Fruit fly (Drosophila melanogaster) whole organism, embryonic: ENCODE measurements around the gene p-cup.

Source experiments
- Adf1 ChIP-seq: fragments of 200-800 bp; sonication (Bioruptor generic); IDR thresholded peaks from 2 replicates; pipeline ENCODE4 v1.3.6; 2022; ENCODE audit warnings: missing biosample characterization, missing genetic modification characterization
- Aef1 ChIP-seq: fragments of 200-800 bp; sonication (Bioruptor generic); IDR thresholded peaks from 3 replicates; pipeline ENCODE4 v1.3.6; 2022; ENCODE audit warnings: missing biosample characterization, missing genetic modification characterization
- Asciz ChIP-seq: fragments of 200-800 bp; sonication (Bioruptor generic); optimal IDR thresholded peaks from 2 replicates; lab custom pipeline; 2017; ENCODE audit warnings: missing biosample characterization, mild to moderate bottlenecking, missing genetic modification characterization, missing genetic modification reagents
- CG10366 ChIP-seq: fragments of 200-800 bp; sonication (Bioruptor generic); IDR thresholded peaks from 2 replicates; pipeline ENCODE4 v1.3.6; 2022; ENCODE audit warnings: missing biosample characterization, missing genetic modification characterization
- CG11504 ChIP-seq: fragments of 200-800 bp; sonication (Bioruptor generic); optimal IDR thresholded peaks from 3 replicates; lab custom pipeline; 2019; ENCODE audit warnings: missing biosample characterization, mild to moderate bottlenecking, missing genetic modification characterization, moderate library complexity
- CG11560 ChIP-seq: fragments of 200-800 bp; sonication (Bioruptor generic); IDR thresholded peaks from 3 replicates; pipeline ENCODE4 v1.3.6; 2022; ENCODE audit warnings: missing biosample characterization, missing genetic modification characterization
- CG12659 ChIP-seq: fragments of 200-800 bp; sonication (Bioruptor generic); optimal IDR thresholded peaks from 3 replicates; lab custom pipeline; 2017; ENCODE audit warnings: mild to moderate bottlenecking, missing biosample characterization, missing genetic modification reagents, missing genetic modification characterization
- CG13424 ChIP-seq: fragments of 200-800 bp; sonication (Bioruptor generic); optimal IDR thresholded peaks from 2 replicates; lab custom pipeline; 2019; ENCODE audit warnings: missing biosample characterization, mild to moderate bottlenecking, missing genetic modification characterization, moderate library complexity
- CG17359 ChIP-seq: fragments of 200-800 bp; sonication (Bioruptor generic); optimal IDR thresholded peaks from 3 replicates; lab custom pipeline; 2018; ENCODE audit warnings: missing biosample characterization, mild to moderate bottlenecking, missing genetic modification characterization, moderate library complexity
- CG1792 ChIP-seq: fragments of 200-800 bp; sonication (Bioruptor generic); optimal IDR thresholded peaks from 2 replicates; lab custom pipeline; 2016; ENCODE audit warnings: missing biosample characterization, missing genetic modification characterization
- CG1832 ChIP-seq: fragments of 200-800 bp; sonication (Bioruptor generic); optimal IDR thresholded peaks from 2 replicates; lab custom pipeline; 2017; ENCODE audit warnings: missing biosample characterization, mild to moderate bottlenecking, missing genetic modification characterization, inconsistent platforms
- CG2199 ChIP-seq: fragments of 200-800 bp; sonication (Bioruptor generic); IDR thresholded peaks from 3 replicates; pipeline ENCODE4 v1.3.6; 2022; ENCODE audit warnings: missing biosample characterization, missing genetic modification characterization
- CG30020 ChIP-seq: fragments of 200-800 bp; optimal IDR thresholded peaks from 2 replicates; lab custom pipeline; 2019; ENCODE audit warnings: missing biosample characterization, mild to moderate bottlenecking, missing genetic modification characterization, moderate library complexity
- CG32532 ChIP-seq: fragments of 200-800 bp; sonication (Bioruptor generic); IDR thresholded peaks from 2 replicates; pipeline ENCODE4 v1.3.6; 2022; ENCODE audit warnings: missing biosample characterization, missing genetic modification characterization
- CG6683 ChIP-seq: fragments of 200-800 bp; sonication (Bioruptor generic); optimal IDR thresholded peaks from 2 replicates; lab custom pipeline; 2017; ENCODE audit warnings: missing biosample characterization, mild to moderate bottlenecking, missing genetic modification characterization, missing genetic modification reagents
- CG7839 ChIP-seq: fragments of 200-800 bp; sonication (Bioruptor generic); optimal IDR thresholded peaks from 3 replicates; lab custom pipeline; 2018; ENCODE audit warnings: missing biosample characterization, mild to moderate bottlenecking, missing genetic modification characterization, moderate library complexity
- CG8765 ChIP-seq: fragments of 200-800 bp; sonication (Bioruptor generic); IDR thresholded peaks from 2 replicates; pipeline ENCODE4 v1.3.6; 2022; ENCODE audit warnings: missing biosample characterization, missing genetic modification characterization
- CG8924 ChIP-seq: fragments of 200-800 bp; optimal IDR thresholded peaks from 3 replicates; lab custom pipeline; 2019; ENCODE audit warnings: missing biosample characterization, mild to moderate bottlenecking, missing genetic modification characterization, moderate library complexity
- CG9932 ChIP-seq: fragments of 200-800 bp; sonication (Bioruptor generic); IDR thresholded peaks from 2 replicates; pipeline ENCODE4 v1.3.6; 2022; ENCODE audit warnings: missing biosample characterization, missing genetic modification characterization
- CTCF ChIP-seq: fragments of 200-800 bp; sonication (Bioruptor generic); optimal IDR thresholded peaks from 2 replicates; lab custom pipeline; 2017; ENCODE audit warnings: missing biosample characterization, mild to moderate bottlenecking, missing genetic modification characterization, moderate library complexity
- Camta ChIP-seq: fragments of 200-800 bp; sonication (Bioruptor generic); optimal IDR thresholded peaks from 2 replicates; lab custom pipeline; 2016; ENCODE audit warnings: missing biosample characterization, missing genetic modification characterization
- Gsc ChIP-seq: fragments of 200-800 bp; sonication (Bioruptor generic); IDR thresholded peaks from 2 replicates; pipeline ENCODE4 v1.3.6; 2022; ENCODE audit warnings: missing biosample characterization, missing genetic modification characterization
- Hmx ChIP-seq: fragments of 200-800 bp; sonication (Bioruptor generic); optimal IDR thresholded peaks from 2 replicates; lab custom pipeline; 2016; ENCODE audit warnings: missing biosample characterization, missing genetic modification characterization
- Hr3 ChIP-seq: fragments of 200-800 bp; sonication (Bioruptor generic); optimal IDR thresholded peaks from 3 replicates; lab custom pipeline; 2016; ENCODE audit warnings: missing biosample characterization, missing genetic modification characterization
- Med ChIP-seq: fragments of 200-800 bp; sonication (Bioruptor generic); peaks from one replicate; lab custom pipeline; 2016; ENCODE audit warnings: missing biosample characterization, missing genetic modification characterization, mild to moderate bottlenecking, inconsistent platforms, moderate library complexity
- Mrtf ChIP-seq: fragments of 200-800 bp; sonication (Bioruptor generic); IDR thresholded peaks from 3 replicates; pipeline ENCODE4 v1.3.6; 2022; ENCODE audit warnings: missing biosample characterization, missing genetic modification characterization
- Opbp ChIP-seq: fragments of 200-800 bp; sonication (Bioruptor generic); IDR thresholded peaks from 3 replicates; pipeline ENCODE4 v1.3.6; 2022; ENCODE audit warnings: missing biosample characterization, missing genetic modification characterization; ENCODE audit not compliant: partially characterized antibody
- PHDP ChIP-seq: fragments of 200-800 bp; sonication (Bioruptor generic); optimal IDR thresholded peaks from 3 replicates; lab custom pipeline; 2018; ENCODE audit warnings: missing biosample characterization, mild to moderate bottlenecking, missing genetic modification characterization, moderate library complexity
- cad ChIP-seq: fragments of >200 bp; optimal IDR thresholded peaks from 2 replicates; lab custom pipeline; 2017; ENCODE audit warnings: missing biosample characterization, missing genetic modification characterization
- cato ChIP-seq: fragments of 200-800 bp; sonication (Bioruptor generic); optimal IDR thresholded peaks from 2 replicates; lab custom pipeline; 2016; ENCODE audit warnings: missing biosample characterization, missing genetic modification characterization, borderline replicate concordance
- corto ChIP-seq: fragments of 200-800 bp; sonication (Bioruptor generic); optimal IDR thresholded peaks from 2 replicates; lab custom pipeline; 2016; ENCODE audit warnings: missing biosample characterization, mild to moderate bottlenecking, missing genetic modification characterization, moderate library complexity
- en ChIP-seq: fragments of 200-800 bp; sonication (Bioruptor generic); optimal IDR thresholded peaks from 2 replicates; lab custom pipeline; 2016; ENCODE audit warnings: missing biosample characterization, missing genetic modification characterization
- esg ChIP-seq: fragments of 200-800 bp; sonication (Bioruptor generic); conservative IDR thresholded peaks from 2 replicates; pipeline ENCODE4 v1.3.6; 2022; ENCODE audit warnings: missing biosample characterization, missing genetic modification characterization
- fd102C ChIP-seq: fragments of 200-800 bp; sonication (Bioruptor generic); optimal IDR thresholded peaks from 2 replicates; lab custom pipeline; 2018; ENCODE audit warnings: missing biosample characterization, mild to moderate bottlenecking, missing genetic modification characterization, moderate library complexity
- fd64A ChIP-seq: fragments of 200-800 bp; sonication (Bioruptor generic); optimal IDR thresholded peaks from 3 replicates; lab custom pipeline; 2018; ENCODE audit warnings: missing biosample characterization, mild to moderate bottlenecking, missing genetic modification characterization
- fd96Cb ChIP-seq: fragments of 200-800 bp; sonication (Bioruptor generic); optimal IDR thresholded peaks from 2 replicates; lab custom pipeline; 2018; ENCODE audit warnings: missing biosample characterization, mild to moderate bottlenecking, missing genetic modification characterization, moderate library complexity
- gce ChIP-seq: fragments of 200-800 bp; sonication (Bioruptor generic); IDR thresholded peaks from 3 replicates; pipeline ENCODE4 v1.3.6; 2022; ENCODE audit warnings: missing biosample characterization, missing genetic modification characterization
- grau ChIP-seq: fragments of 200-800 bp; optimal IDR thresholded peaks from 3 replicates; lab custom pipeline; 2019; ENCODE audit warnings: missing biosample characterization, mild to moderate bottlenecking, missing genetic modification characterization, moderate library complexity
- h ChIP-seq: fragments of >200 bp; optimal IDR thresholded peaks from 2 replicates; lab custom pipeline; 2017
- her ChIP-seq: fragments of 200-800 bp; sonication (Bioruptor generic); optimal IDR thresholded peaks from 2 replicates; lab custom pipeline; 2016; ENCODE audit warnings: missing biosample characterization, missing genetic modification characterization
- ind ChIP-seq: fragments of 200-800 bp; sonication (Bioruptor generic); optimal IDR thresholded peaks from 3 replicates; lab custom pipeline; 2016; ENCODE audit warnings: missing biosample characterization, missing genetic modification characterization
- phol ChIP-seq: fragments of 200-800 bp; sonication (Bioruptor generic); optimal IDR thresholded peaks from 3 replicates; lab custom pipeline; 2018; ENCODE audit warnings: missing biosample characterization, mild to moderate bottlenecking, missing genetic modification characterization, moderate library complexity
- prd ChIP-seq, 3 experiments: fragments of >200 bp in 2 of 3; fragments of 200-800 bp in 1 of 3; sonication (Bioruptor generic) in 1 of 3; optimal IDR thresholded peaks in 2 of 3; IDR thresholded peaks in 1 of 3; 2 replicates in 2 of 3; 3 replicates in 1 of 3; pipeline versions ENCODE4 v1.3.6 to Lab custom; 2017 to 2022; ENCODE audit warnings: missing biosample characterization in 1 of 3, missing genetic modification characterization in 1 of 3
- sd ChIP-seq: fragments of 200-800 bp; sonication (Bioruptor generic); optimal IDR thresholded peaks from 3 replicates; lab custom pipeline; 2018; ENCODE audit warnings: missing biosample characterization, mild to moderate bottlenecking, missing genetic modification characterization, moderate library complexity
- sens ChIP-seq: fragments of 200-800 bp; sonication (Bioruptor generic); peaks from one replicate; lab custom pipeline; 2016; ENCODE audit warnings: missing biosample characterization, missing genetic modification characterization
- seq ChIP-seq: fragments of 200-800 bp; sonication (Bioruptor generic); IDR thresholded peaks from 2 replicates; pipeline ENCODE4 v1.3.6; 2022; ENCODE audit warnings: missing biosample characterization, missing genetic modification characterization
- sob ChIP-seq: fragments of 200-800 bp; sonication (Bioruptor generic); IDR thresholded peaks from 2 replicates; pipeline ENCODE4 v1.3.6; 2022; ENCODE audit warnings: missing biosample characterization, missing genetic modification characterization
- sqz ChIP-seq: fragments of 200-800 bp; sonication (Bioruptor generic); optimal IDR thresholded peaks from 3 replicates; lab custom pipeline; 2018; ENCODE audit warnings: missing biosample characterization, mild to moderate bottlenecking, missing genetic modification characterization
- tin ChIP-seq: fragments of 200-800 bp; sonication (Bioruptor generic); optimal IDR thresholded peaks from 3 replicates; lab custom pipeline; 2016; ENCODE audit warnings: missing biosample characterization, missing genetic modification characterization
- zen2 ChIP-seq: fragments of 200-800 bp; sonication (Bioruptor generic); IDR thresholded peaks from 3 replicates; pipeline ENCODE4 v1.3.6; 2022; ENCODE audit warnings: missing biosample characterization, missing genetic modification characterization; ENCODE audit not compliant: partially characterized antibody
- zf30C ChIP-seq: fragments of 200-800 bp; sonication (Bioruptor generic); optimal IDR thresholded peaks from 3 replicates; lab custom pipeline; 2018; ENCODE audit warnings: missing biosample characterization, mild to moderate bottlenecking, missing genetic modification characterization
- zfh1 ChIP-seq: fragments of 200-800 bp; sonication (Bioruptor generic); IDR thresholded peaks from 3 replicates; pipeline ENCODE4 v1.3.6; 2022; ENCODE audit warnings: missing biosample characterization, missing genetic modification characterization

Gene p-cup

dm6 chrX:17482808-17483207 is 34.2 kb upstream of the p-cup start (continued):
- TF ChIP-seq gce (GFP tag; lab: Robert Waterston, UW) = no peak
- TF ChIP-seq fd102C = no peak
- no peak for TF ChIP-seq corto (GFP tag; lab: Kevin White, UChicago)
- peak; percentile 32; the same call in 1 of the 3 replicates for TF ChIP-seq CG11560 (tag; lab: Robert Waterston, UW)
- peak; percentile 29 for TF ChIP-seq CG17359 (tag; lab: Kevin White, UChicago)
- peak; percentile 27; the same call in 1 of the 2 replicates for TF ChIP-seq CG10366 (GFP tag; lab: Robert Waterston, UW)
- TF ChIP-seq tin = no peak
- TF ChIP-seq zf30C = no peak
- no peak for TF ChIP-seq Gsc (GFP tag; lab: Robert Waterston, UW)
- TF ChIP-seq Camta (GFP tag; lab: Kevin White, UChicago) = no peak
- no peak for TF ChIP-seq cato
- no peak for TF ChIP-seq Adf1 (GFP tag; lab: Robert Waterston, UW)
- no peak for TF ChIP-seq Aef1 (GFP tag; lab: Robert Waterston, UW)
- TF ChIP-seq CG9932 = 0 out of 2 replicates have a peak, but pooled peaks have one; percentile 8
- TF ChIP-seq cad (GFP tag; lab: Kevin White, UChicago) = no peak
- 0 out of 2 replicates have a peak, but pooled peaks have one; percentile 15 for TF ChIP-seq sob (GFP tag; lab: Robert Waterston, UW)
- no peak for TF ChIP-seq fd64A
- no peak for TF ChIP-seq prd (optimal IDR thresholded peaks at IDR 0.05; lab: Kevin White, UChicago)
- peak; percentile 29; the same call in 1 of the 3 replicates for TF ChIP-seq prd (GFP tag; IDR thresholded peaks at IDR 0.05; lab: Robert Waterston, UW)
- no peak for TF ChIP-seq CG1792
- TF ChIP-seq Opbp (GFP tag; lab: Robert Waterston, UW) = no peak
- TF ChIP-seq zen2 = no peak
- peak; percentile 13 for TF ChIP-seq phol
- peak; percentile 38; the same call in 1 of the 2 replicates for TF ChIP-seq seq (GFP tag; lab: Robert Waterston, UW)
- no peak for TF ChIP-seq Mrtf
- TF ChIP-seq PHDP (tag; lab: Kevin White, UChicago) = peak; percentile 15
- TF ChIP-seq CG12659 (GFP tag; lab: Kevin White, UChicago) = peak; percentile 6
- TF ChIP-seq sd (tag; lab: Kevin White, UChicago) = peak; percentile 38
- TF ChIP-seq zfh1 (GFP tag; lab: Robert Waterston, UW) = peak; percentile 49; the same call in 1 of the 3 replicates
- peak; percentile 41 for TF ChIP-seq Asciz
- peak; percentile 24 for TF ChIP-seq CG8924 (tag; lab: Kevin White, UChicago)
- TF ChIP-seq esg (GFP tag; lab: Robert Waterston, UW) = 0 out of 2 replicates have a peak, but pooled peaks have one; percentile 8
- no peak for TF ChIP-seq CG8765 (GFP tag; lab: Robert Waterston, UW)
- TF ChIP-seq Hr3 (GFP tag; lab: Kevin White, UChicago) = no peak
- no peak for TF ChIP-seq Hmx (GFP tag; lab: Kevin White, UChicago)
- peak; percentile 24 for TF ChIP-seq sqz (GFP tag; lab: Kevin White, UChicago)
- peak; percentile 43 for TF ChIP-seq CG13424 (tag; lab: Kevin White, UChicago)
- TF ChIP-seq, all 482 proteins: peak for 91

DNA sequence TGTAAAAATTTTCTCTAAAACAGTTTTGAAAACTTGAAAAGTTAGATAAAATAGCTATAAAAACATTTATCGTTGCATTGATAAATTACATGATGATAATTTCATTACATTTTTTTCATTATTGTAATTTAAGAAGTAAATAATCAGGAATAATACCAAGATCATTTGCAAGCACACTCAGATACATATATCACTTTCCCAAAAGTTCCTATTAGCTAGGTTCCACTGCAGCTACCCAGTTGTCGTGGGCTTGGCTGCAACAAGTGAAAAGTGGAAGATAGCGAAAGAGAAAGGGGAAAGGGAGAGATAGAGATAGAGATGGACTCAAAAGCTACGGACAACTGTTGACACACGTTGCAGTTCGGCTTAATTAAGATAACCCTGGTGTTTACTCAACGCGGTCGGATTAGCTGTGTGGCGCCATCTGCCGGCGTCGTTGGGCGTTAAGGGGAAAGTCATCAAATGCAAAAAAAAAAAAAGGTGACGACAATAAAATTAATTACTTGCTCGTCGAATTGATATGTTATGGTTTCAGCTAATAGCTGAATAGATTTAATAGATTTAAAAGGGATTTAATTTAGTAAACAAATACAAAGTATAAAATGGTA is 33.2 kb upstream of the p-cup start:
- TF ChIP-seq CG11504 (peak; percentile 22), CG2199 (GFP tag; lab: Robert Waterston, UW) (0 out of 3 replicates have a peak, but pooled peaks have one; percentile 20), her (GFP tag; lab: Kevin White, UChicago) (no peak), fd96Cb (tag; lab: Kevin White, UChicago) (no peak), grau (peak; percentile 78), sens (GFP tag; lab: Kevin White, UChicago) (peak; percentile 55), CG1832 (GFP tag; lab: Kevin White, UChicago) (no peak), CG30020 (tag; lab: Kevin White, UChicago) (no peak), Aef1 (GFP tag; lab: Robert Waterston, UW) (no peak), CG7839 (peak; percentile 4), esg (GFP tag; lab: Robert Waterston, UW) (no peak), Med (GFP tag; lab: Kevin White, UChicago) (peak; percentile 40), cato (no peak), ind (GFP tag; lab: Kevin White, UChicago) (no peak), CG32532 (GFP tag; lab: Robert Waterston, UW) (no peak), en (GFP tag; lab: Kevin White, UChicago) (no peak), CG6683 (no peak), CTCF (GFP tag; lab: Kevin White, UChicago) (peak; percentile 86), h (no peak)
